Fruit fly (Drosophila melanogaster): Measurements from ENCODE around the gene CG15202.

The CG15202 gene

dm6 chrX:11170578-11170977, 28.2 kb downstream of the CG15202 start, which contains the start of gene CG1394:
Gene CG1394, minus strand, starts transcription at chrX:11170678.
- no peak for TF ChIP-seq noc (tag; optimal IDR thresholded peaks at IDR 0.05)

dm6 chrX:11176073-11176472, 33.7 kb downstream of the CG15202 start:
- TF ChIP-seq noc (tag; optimal IDR thresholded peaks at IDR 0.05): no peak

- no peak for TF ChIP-seq noc (tag; optimal IDR thresholded peaks at IDR 0.05)
Measured at dm6 chrX:11182631-11183030, 40.3 kb downstream of the CG15202 start, which contains the start of gene CG15200. Gene CG15200, plus strand, starts transcription at chrX:11182931.
